Fruit fly (Drosophila melanogaster): ENCODE measurements around the gene CG7484.

The CG7484 gene

DNA sequence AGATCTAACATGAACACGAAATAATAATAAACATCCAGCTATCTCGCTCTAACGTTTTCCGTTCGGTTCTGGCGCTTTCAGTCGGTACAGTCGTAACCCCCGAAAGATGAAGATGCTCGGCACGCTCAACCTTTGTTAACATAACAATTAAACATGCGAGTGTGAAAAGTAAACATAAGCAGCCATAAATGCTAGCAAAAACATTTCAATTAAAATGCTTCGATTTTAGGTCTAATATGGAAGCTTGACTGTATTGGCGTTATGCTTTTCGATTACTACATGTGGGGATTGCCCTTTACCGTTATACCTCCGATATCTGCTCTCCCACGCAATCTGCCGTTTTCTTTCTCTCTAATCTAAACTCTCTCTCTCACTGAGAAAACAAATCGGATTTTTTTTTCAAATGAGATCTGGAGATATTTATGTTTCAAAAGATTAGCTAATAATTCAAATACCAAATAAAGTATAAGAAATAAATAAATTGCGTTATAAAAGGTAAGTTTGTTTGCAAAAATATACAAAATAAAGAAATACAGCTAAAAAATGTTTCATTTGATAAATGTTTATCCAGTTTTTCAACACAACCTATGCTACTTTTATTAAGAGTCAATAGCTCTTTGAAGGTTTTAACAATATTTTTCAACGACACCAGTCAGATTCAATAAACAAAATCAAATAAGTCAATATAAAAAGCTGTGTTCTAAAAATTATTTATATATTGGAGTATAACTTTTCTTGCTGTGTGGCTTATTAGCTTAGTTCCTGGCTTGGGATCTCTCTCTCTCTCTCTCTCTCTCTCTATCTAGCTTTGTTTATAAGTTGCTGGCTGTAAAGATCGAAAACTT lies 4.2 kb downstream of the CG7484 start:
- peak; percentile 42 for TF ChIP-seq psq (GFP tag; optimal IDR thresholded peaks at IDR 0.05)
- peak; percentile 58 for TF ChIP-seq HLH106 (tag; optimal IDR thresholded peaks at IDR 0.05)
- peak; percentile 77 for TF ChIP-seq br (GFP tag; optimal IDR thresholded peaks at IDR 0.05)
- no peak for TF ChIP-seq jim (GFP tag; optimal IDR thresholded peaks at IDR 0.05)
- no peak for TF ChIP-seq usp (GFP tag; optimal IDR thresholded peaks at IDR 0.05)
- TF ChIP-seq Hr78 (GFP tag; optimal IDR thresholded peaks at IDR 0.05) = no peak
- peak; percentile 8 for TF ChIP-seq woc (GFP tag; optimal IDR thresholded peaks at IDR 0.05)
- TF ChIP-seq Sp1 (GFP tag; optimal IDR thresholded peaks at IDR 0.05) = peak; percentile 24
- no peak for TF ChIP-seq Hr83 (GFP tag; optimal IDR thresholded peaks at IDR 0.05; ENCODE audit: poor library complexity, severe bottlenecking)
- peak; percentile 34 for TF ChIP-seq Mio (GFP tag; optimal IDR thresholded peaks at IDR 0.05)
- TF ChIP-seq OdsH (GFP tag; optimal IDR thresholded peaks at IDR 0.05) = peak; percentile 79
- peak; percentile 74 for TF ChIP-seq Hnf4 (GFP tag; optimal IDR thresholded peaks at IDR 0.05)
- TF ChIP-seq brk (GFP tag; optimal IDR thresholded peaks at IDR 0.05) = no peak
- peak; percentile 73 for TF ChIP-seq fru (GFP tag; optimal IDR thresholded peaks at IDR 0.05)
- no peak for TF ChIP-seq pan (optimal IDR thresholded peaks at IDR 0.05)
- TF ChIP-seq sv (GFP tag; optimal IDR thresholded peaks at IDR 0.05) = peak; percentile 88
- TF ChIP-seq h (GFP tag; optimal IDR thresholded peaks at IDR 0.05) = peak; percentile 81
- no peak for TF ChIP-seq GATAd (GFP tag; optimal IDR thresholded peaks at IDR 0.05)
- TF ChIP-seq Dfd (GFP tag; optimal IDR thresholded peaks at IDR 0.05) = no peak
- TF ChIP-seq Myc (optimal IDR thresholded peaks at IDR 0.05) = no peak
- no peak for TF ChIP-seq Dif (GFP tag; optimal IDR thresholded peaks at IDR 0.05; ENCODE audit: partially characterized antibody)
- TF ChIP-seq dmrt93B (GFP tag; optimal IDR thresholded peaks at IDR 0.05) = peak; percentile 26
- TF ChIP-seq rgr (GFP tag; optimal IDR thresholded peaks at IDR 0.05) = peak; percentile 83
- TF ChIP-seq N (GFP tag; optimal IDR thresholded peaks at IDR 0.05) = no peak
- TF ChIP-seq dl (GFP tag; optimal IDR thresholded peaks at IDR 0.05; ENCODE audit: insufficient read depth in 1 of 2, partially characterized antibody in 2 of 2) = no peak
- no peak for TF ChIP-seq lola (GFP tag; optimal IDR thresholded peaks at IDR 0.05)
- peak; percentile 71 to 86 for TF ChIP-seq foxo (GFP tag; optimal IDR thresholded peaks at IDR 0.05)
- TF ChIP-seq sage (GFP tag; optimal IDR thresholded peaks at IDR 0.05) = no peak
- no peak for TF ChIP-seq dsf (GFP tag; optimal IDR thresholded peaks at IDR 0.05; ENCODE audit: borderline replicate concordance)
- no peak for TF ChIP-seq CG9705 (GFP tag; optimal IDR thresholded peaks at IDR 0.05)
- peak; percentile 66 for TF ChIP-seq tai (GFP tag; optimal IDR thresholded peaks at IDR 0.05)
- peak; percentile 88 for TF ChIP-seq ey (GFP tag; optimal IDR thresholded peaks at IDR 0.05)
- TF ChIP-seq CG32264 (GFP tag; optimal IDR thresholded peaks at IDR 0.05) = peak; percentile 56
- TF ChIP-seq CrebA (GFP tag; optimal IDR thresholded peaks at IDR 0.05; ENCODE audit: borderline replicate concordance) = no peak
- TF ChIP-seq Jra (GFP tag; optimal IDR thresholded peaks at IDR 0.05) = no peak
- TF ChIP-seq Abd-B (GFP tag; optimal IDR thresholded peaks at IDR 0.05) = no peak
- peak; percentile 39 for TF ChIP-seq Vsx2 (GFP tag; optimal IDR thresholded peaks at IDR 0.05; ENCODE audit: partially characterized antibody)
- TF ChIP-seq Rel (GFP tag; optimal IDR thresholded peaks at IDR 0.05) = no peak
- TF ChIP-seq Rel (tag; optimal IDR thresholded peaks at IDR 0.05) = peak; percentile 44

DNA sequence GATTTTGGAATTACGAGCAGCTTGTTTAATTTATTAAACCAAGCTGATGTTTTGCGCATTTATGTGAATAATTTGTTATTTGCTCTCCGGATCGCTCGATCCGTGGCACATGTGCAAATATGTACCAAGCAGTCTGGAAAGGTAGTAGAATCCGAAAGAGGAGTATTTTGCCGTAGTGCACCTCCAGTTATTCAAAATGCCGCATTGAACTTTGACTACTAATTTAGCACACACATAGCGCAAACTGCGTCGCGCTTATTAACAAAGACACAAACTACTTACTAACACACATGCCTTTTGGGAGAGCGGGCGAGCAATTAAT lies 4.8 kb downstream of the CG7484 start:
- peak; percentile 38 for TF ChIP-seq Hnf4 (GFP tag; optimal IDR thresholded peaks at IDR 0.05)
- TF ChIP-seq sv (GFP tag; optimal IDR thresholded peaks at IDR 0.05) = no peak
- TF ChIP-seq rgr (GFP tag; optimal IDR thresholded peaks at IDR 0.05) = peak; percentile 52
- TF ChIP-seq dmrt93B (GFP tag; optimal IDR thresholded peaks at IDR 0.05) = no peak
- TF ChIP-seq foxo (GFP tag; optimal IDR thresholded peaks at IDR 0.05) = peak in 1 of 2 experiments; percentile 2
- TF ChIP-seq lola (GFP tag; optimal IDR thresholded peaks at IDR 0.05) = no peak
- peak; percentile 51 for TF ChIP-seq h (GFP tag; optimal IDR thresholded peaks at IDR 0.05)
- TF ChIP-seq Hr78 (GFP tag; optimal IDR thresholded peaks at IDR 0.05) = no peak
- peak; percentile 89 for TF ChIP-seq Hr83 (GFP tag; optimal IDR thresholded peaks at IDR 0.05; ENCODE audit: poor library complexity, severe bottlenecking)
- no peak for TF ChIP-seq HLH106 (tag; optimal IDR thresholded peaks at IDR 0.05)
- no peak for TF ChIP-seq sage (GFP tag; optimal IDR thresholded peaks at IDR 0.05)
- peak; percentile 16 for TF ChIP-seq OdsH (GFP tag; optimal IDR thresholded peaks at IDR 0.05)
- TF ChIP-seq usp (GFP tag; optimal IDR thresholded peaks at IDR 0.05) = no peak
- peak; percentile 19 for TF ChIP-seq tai (GFP tag; optimal IDR thresholded peaks at IDR 0.05)
- no peak for TF ChIP-seq dsf (GFP tag; optimal IDR thresholded peaks at IDR 0.05; ENCODE audit: borderline replicate concordance)

Measured in whole organism, wandering third instar larva.